Worm (Caenorhabditis elegans) whole organism, L4 larva: ENCODE data around the gene dhc-4.

Experiments used
- F10B5.3 ChIP-seq: sonication (generic microtip); optimal IDR thresholded peaks from 2 replicates; lab custom pipeline; 2016; ENCODE audit warnings: mild to moderate bottlenecking, missing genetic modification characterization, missing compliant biosample characterization
- F37D6.2 ChIP-seq: sonication (generic microtip); optimal IDR thresholded peaks from 2 replicates; lab custom pipeline; 2016; ENCODE audit warnings: mild to moderate bottlenecking, missing genetic modification characterization, missing compliant biosample characterization
- R02D3.7 ChIP-seq: fragments of 150-350 bp; sonication (generic microtip); optimal IDR thresholded peaks from 3 replicates; lab custom pipeline; 2014; ENCODE audit warnings: missing biosample characterization, missing genetic modification characterization
- Y48G9A.11 ChIP-seq: fragments of 200-800 bp; sonication (Bioruptor generic); IDR thresholded peaks from 2 replicates; pipeline ENCODE4 v1.3.6; 2022; ENCODE audit warnings: missing genetic modification reagents, missing genetic modification characterization, missing compliant biosample characterization
- ZK546.5 ChIP-seq, 2 experiments: sonication (generic microtip); optimal IDR thresholded peaks; 2 replicates each; lab custom pipeline; 2017; ENCODE audit warnings: missing biosample characterization in 2 of 2, missing genetic modification characterization in 2 of 2
- aha-1 ChIP-seq: fragments of 150-350 bp; peaks from one replicate; lab custom pipeline; 2014; ENCODE audit warnings: missing biosample characterization, missing genetic modification characterization
- aly-2 ChIP-seq: sonication (generic microtip); optimal IDR thresholded peaks from 2 replicates; lab custom pipeline; 2018; ENCODE audit warnings: missing biosample characterization, missing genetic modification characterization
- arid-1 ChIP-seq: fragments of 200-800 bp; sonication (Bioruptor generic); conservative IDR thresholded peaks from 2 replicates; pipeline ENCODE4 v1.3.6; 2022; ENCODE audit warnings: missing genetic modification reagents, missing genetic modification characterization, missing compliant biosample characterization
- ceh-20 ChIP-seq: fragments of 200-800 bp; sonication (Bioruptor generic); IDR thresholded peaks from 2 replicates; pipeline ENCODE4 v1.3.6; 2022; ENCODE audit warnings: missing genetic modification reagents, missing genetic modification characterization, missing compliant biosample characterization
- ceh-32 ChIP-seq: sonication (generic microtip); optimal IDR thresholded peaks from 2 replicates; lab custom pipeline; 2016; ENCODE audit warnings: mild to moderate bottlenecking, missing genetic modification characterization, missing compliant biosample characterization; ENCODE audit not compliant: poor library complexity
- ceh-82 ChIP-seq: sonication (generic microtip); optimal IDR thresholded peaks from 2 replicates; lab custom pipeline; 2017; ENCODE audit warnings: missing biosample characterization, missing genetic modification characterization
- ces-1 ChIP-seq: fragments of 150-350 bp; sonication (generic microtip); optimal IDR thresholded peaks from 4 replicates; lab custom pipeline; 2014; ENCODE audit warnings: missing biosample characterization, missing genetic modification reagents, missing genetic modification characterization
- cey-2 ChIP-seq: sonication (generic microtip); optimal IDR thresholded peaks from 3 replicates; lab custom pipeline; 2017; ENCODE audit warnings: missing genetic modification characterization, mild to moderate bottlenecking, missing compliant biosample characterization, antibody characterized with exemption, borderline replicate concordance; ENCODE audit not compliant: insufficient read depth
- ctbp-1 ChIP-seq: fragments of 200-800 bp; sonication (Bioruptor generic); IDR thresholded peaks from 2 replicates; pipeline ENCODE4 v1.3.6; 2022; ENCODE audit warnings: missing genetic modification reagents, missing genetic modification characterization, missing compliant biosample characterization
- daf-12 ChIP-seq: fragments of 150-350 bp; optimal IDR thresholded peaks from 2 replicates; lab custom pipeline; 2014; ENCODE audit warnings: missing biosample characterization, missing genetic modification reagents, missing genetic modification characterization
- daf-16 ChIP-seq, 3 experiments: sonication (generic microtip); optimal IDR thresholded peaks; 2 replicates each; lab custom pipeline; 2016 to 2017; ENCODE audit warnings: missing genetic modification characterization in 3 of 3, missing genetic modification reagents in 3 of 3, mild to moderate bottlenecking in 2 of 3, missing compliant biosample characterization in 2 of 3, missing biosample characterization in 1 of 3, moderate library complexity in 1 of 3
- dmd-9 ChIP-seq: fragments of 200-800 bp; sonication (Bioruptor generic); IDR thresholded peaks from 2 replicates; pipeline ENCODE4 v1.3.6; 2022; ENCODE audit warnings: missing genetic modification reagents, missing genetic modification characterization, missing compliant biosample characterization
- dpl-1 ChIP-seq: fragments of 150-350 bp; optimal IDR thresholded peaks from 2 replicates; lab custom pipeline; 2014; ENCODE audit warnings: missing biosample characterization, missing genetic modification reagents, missing genetic modification characterization
- duxl-1 ChIP-seq: sonication (generic microtip); optimal IDR thresholded peaks from 2 replicates; lab custom pipeline; 2016; ENCODE audit warnings: mild to moderate bottlenecking, missing genetic modification characterization, moderate library complexity, missing compliant biosample characterization; ENCODE audit not compliant: poor library complexity
- fos-1 ChIP-seq: fragments of 150-350 bp; optimal IDR thresholded peaks from 2 replicates; lab custom pipeline; 2014; ENCODE audit warnings: missing biosample characterization, missing genetic modification characterization
- hlh-11 ChIP-seq: fragments of 200-800 bp; sonication (Bioruptor generic); optimal IDR thresholded peaks from 2 replicates; lab custom pipeline; 2018; ENCODE audit warnings: mild to moderate bottlenecking, missing genetic modification characterization, missing compliant biosample characterization
- hlh-30 ChIP-seq: sonication (generic microtip); optimal IDR thresholded peaks from 2 replicates; lab custom pipeline; 2017; ENCODE audit warnings: antibody characterized with exemption, mild to moderate bottlenecking, missing genetic modification characterization, missing compliant biosample characterization; ENCODE audit not compliant: insufficient read depth
- hmg-1.1 ChIP-seq: fragments of 200-800 bp; sonication (Bioruptor generic); IDR thresholded peaks from 2 replicates; pipeline ENCODE4 v1.3.6; 2022; ENCODE audit warnings: missing genetic modification reagents, missing genetic modification characterization, missing compliant biosample characterization
- lim-7 ChIP-seq: fragments of 200-800 bp; sonication (Bioruptor generic); IDR thresholded peaks from 2 replicates; pipeline ENCODE4 v1.3.6; 2022; ENCODE audit warnings: missing genetic modification characterization, missing compliant biosample characterization
- lin-1 ChIP-seq: fragments of 200-800 bp; sonication (Bioruptor generic); IDR thresholded peaks from 2 replicates; pipeline ENCODE4 v1.3.6; 2022; ENCODE audit warnings: missing genetic modification reagents, missing genetic modification characterization, missing compliant biosample characterization
- lin-15B ChIP-seq: fragments of 150-350 bp; sonication (generic microtip); optimal IDR thresholded peaks from 3 replicates; lab custom pipeline; 2014; ENCODE audit warnings: missing biosample characterization, missing genetic modification characterization
- lsy-2 ChIP-seq, 2 experiments: fragments of 150-350 bp in 1 of 2; sonication (generic microtip) in 1 of 2; optimal IDR thresholded peaks; 2 replicates each; lab custom pipeline; 2014 to 2017; ENCODE audit warnings: missing biosample characterization in 2 of 2, missing genetic modification characterization in 2 of 2
- madf-5 ChIP-seq, 2 experiments: fragments of 200-800 bp; sonication (Bioruptor generic); IDR thresholded peaks; 2 replicates each; pipeline ENCODE4 v1.3.6; 2022; ENCODE audit warnings: missing compliant biosample characterization in 2 of 2, missing genetic modification characterization in 2 of 2
- mdl-1 ChIP-seq, 2 experiments: fragments of 150-350 bp in 1 of 2; sonication (generic microtip) in 1 of 2; optimal IDR thresholded peaks; 2 replicates each; lab custom pipeline; 2014 to 2017; ENCODE audit warnings: missing biosample characterization in 2 of 2, missing genetic modification characterization in 2 of 2
- mep-1 ChIP-seq: fragments of 150-350 bp; sonication (generic microtip); optimal IDR thresholded peaks from 3 replicates; lab custom pipeline; 2014; ENCODE audit warnings: missing biosample characterization, missing genetic modification characterization
- nhr-102 ChIP-seq: sonication (generic microtip); optimal IDR thresholded peaks from 2 replicates; lab custom pipeline; 2016; ENCODE audit warnings: mild to moderate bottlenecking, missing genetic modification characterization, moderate library complexity, missing compliant biosample characterization
- nhr-11 ChIP-seq: fragments of 150-350 bp; optimal IDR thresholded peaks from 2 replicates; lab custom pipeline; 2014; ENCODE audit warnings: missing biosample characterization, missing genetic modification characterization
- nhr-237 ChIP-seq: sonication (generic microtip); optimal IDR thresholded peaks from 2 replicates; lab custom pipeline; 2017; ENCODE audit warnings: missing biosample characterization, missing genetic modification characterization
- nhr-25 ChIP-seq: sonication (generic microtip); optimal IDR thresholded peaks from 2 replicates; lab custom pipeline; 2017; ENCODE audit warnings: missing genetic modification characterization, mild to moderate bottlenecking, missing compliant biosample characterization, antibody characterized with exemption, moderate library complexity, borderline replicate concordance; ENCODE audit not compliant: insufficient read depth
- nhr-28 ChIP-seq: fragments of 150-350 bp; optimal IDR thresholded peaks from 2 replicates; lab custom pipeline; 2014; ENCODE audit warnings: missing biosample characterization, missing genetic modification characterization
- nhr-6 ChIP-seq: fragments of 150-350 bp; optimal IDR thresholded peaks from 2 replicates; lab custom pipeline; 2014; ENCODE audit warnings: missing biosample characterization, missing genetic modification characterization
- nhr-76 ChIP-seq: fragments of 150-350 bp; optimal IDR thresholded peaks from 2 replicates; lab custom pipeline; 2014; ENCODE audit warnings: missing biosample characterization, missing genetic modification characterization
- pha-4 ChIP-seq, 2 experiments: fragments of 150-350 bp in 1 of 2; fragments of 200-800 bp in 1 of 2; sonication (Bioruptor generic) in 1 of 2; IDR thresholded peaks in 1 of 2; optimal IDR thresholded peaks in 1 of 2; 2 replicates each; pipeline versions ENCODE4 v1.3.6 to Lab custom; 2014 to 2022; ENCODE audit warnings: missing genetic modification characterization in 2 of 2, missing genetic modification reagents in 2 of 2, missing biosample characterization in 1 of 2, missing compliant biosample characterization in 1 of 2
- pqm-1 ChIP-seq: sonication (generic microtip); optimal IDR thresholded peaks from 2 replicates; lab custom pipeline; 2017; ENCODE audit warnings: missing biosample characterization, missing genetic modification characterization
- saeg-2 ChIP-seq: fragments of 200-800 bp; sonication (Bioruptor generic); IDR thresholded peaks from 2 replicates; pipeline ENCODE4 v1.3.6; 2022; ENCODE audit warnings: missing genetic modification reagents, missing genetic modification characterization, missing compliant biosample characterization
- sdz-12 ChIP-seq: fragments of 200-800 bp; sonication (Bioruptor generic); optimal IDR thresholded peaks from 2 replicates; lab custom pipeline; 2018; ENCODE audit warnings: mild to moderate bottlenecking, missing genetic modification characterization, missing compliant biosample characterization
- snpc-1.2 ChIP-seq: fragments of 200-800 bp; sonication (Bioruptor generic); IDR thresholded peaks from 2 replicates; pipeline ENCODE4 v1.3.6; 2022; ENCODE audit warnings: missing genetic modification reagents, missing genetic modification characterization, missing compliant biosample characterization
- spr-1 ChIP-seq: sonication (generic microtip); optimal IDR thresholded peaks from 2 replicates; lab custom pipeline; 2016; ENCODE audit warnings: mild to moderate bottlenecking, missing genetic modification characterization, missing compliant biosample characterization
- spr-3 ChIP-seq: fragments of 200-800 bp; sonication (Bioruptor generic); optimal IDR thresholded peaks from 2 replicates; lab custom pipeline; 2018; ENCODE audit warnings: mild to moderate bottlenecking, missing genetic modification characterization, missing compliant biosample characterization
- tag-97 ChIP-seq: fragments of 200-800 bp; sonication (Bioruptor generic); IDR thresholded peaks from 2 replicates; pipeline ENCODE4 v1.3.6; 2022; ENCODE audit warnings: missing genetic modification characterization, missing compliant biosample characterization
- unc-130 ChIP-seq: sonication (generic microtip); optimal IDR thresholded peaks from 2 replicates; lab custom pipeline; 2016; ENCODE audit warnings: missing genetic modification reagents, missing genetic modification characterization, missing compliant biosample characterization
- unc-39 ChIP-seq: sonication (generic microtip); optimal IDR thresholded peaks from 2 replicates; lab custom pipeline; 2017; ENCODE audit warnings: missing biosample characterization, missing genetic modification characterization
- vab-7 ChIP-seq: fragments of 200-800 bp; sonication (Bioruptor generic); IDR thresholded peaks from 2 replicates; pipeline ENCODE4 v1.3.6; 2022; ENCODE audit warnings: missing genetic modification reagents, missing genetic modification characterization, missing compliant biosample characterization
- zip-2 ChIP-seq: fragments of 150-350 bp; optimal IDR thresholded peaks from 2 replicates; lab custom pipeline; 2014; ENCODE audit warnings: missing biosample characterization, missing genetic modification characterization

Gene dhc-4

ce11 chrIII:11007552-11008272 lies 38.0 kb downstream of the dhc-4 start, which contains the start of the genes fipr-17 and Y48A6B.3 (continued):
- TF ChIP-seq hlh-30 (tag; lab: Kevin White, UChicago) (peak; percentile 59), ZK546.5 (tag; optimal IDR thresholded peaks at IDR 0.05; lab: Kevin White, UChicago) (no peak), ceh-20 (GFP tag; lab: Robert Waterston, UW) (no peak), daf-12 (no peak), duxl-1 (tag; lab: Kevin White, UChicago) (peak; percentile 60), spr-3 (GFP tag; lab: Kevin White, UChicago) (no peak), nhr-11 (peak; percentile 68), hlh-11 (tag; lab: Kevin White, UChicago) (peak; percentile 51), saeg-2 (GFP tag; lab: Robert Waterston, UW) (no peak), ctbp-1 (GFP tag; lab: Robert Waterston, UW) (no peak), madf-5 (GFP tag; IDR thresholded peaks at IDR 0.05; lab: Robert Waterston, UW) (no peak), spr-1 (tag; lab: Kevin White, UChicago) (no peak), vab-7 (GFP tag; lab: Robert Waterston, UW) (no peak), Y48G9A.11 (GFP tag; lab: Robert Waterston, UW) (no peak), tag-97 (GFP tag; lab: Robert Waterston, UW) (no peak), aha-1 (tag; lab: Kevin White, UChicago) (no peak), cey-2 (no peak), unc-130 (peak; percentile 39), sdz-12 (GFP tag; lab: Kevin White, UChicago) (no peak), lin-15B (peak; percentile 6), dpl-1 (GFP tag; lab: Kevin White, UChicago) (peak; percentile 97), unc-39 (tag; lab: Kevin White, UChicago) (no peak), nhr-6 (tag; lab: Kevin White, UChicago) (peak; percentile 90), F37D6.2 (tag; lab: Kevin White, UChicago) (no peak), R02D3.7 (tag; lab: Kevin White, UChicago) (no peak), mdl-1 (tag; optimal IDR thresholded peaks at IDR 0.05; lab: Kevin White, UChicago) (no peak), ceh-82 (no peak), lim-7 (no peak), nhr-76 (no peak), F10B5.3 (tag; lab: Kevin White, UChicago) (no peak), nhr-102 (tag; lab: Kevin White, UChicago) (peak; percentile 19), pha-4 (GFP tag; IDR thresholded peaks at IDR 0.05; lab: Robert Waterston, UW) (no peak), pha-4 (tag; optimal IDR thresholded peaks at IDR 0.05; lab: Kevin White, UChicago) (no peak), mep-1 (tag; lab: Kevin White, UChicago) (peak; percentile 72), fos-1 (tag; lab: Kevin White, UChicago) (no peak), lsy-2 (tag; optimal IDR thresholded peaks at IDR 0.05; lab: Kevin White, UChicago) (peak in 1 of 2 experiments; percentile 91), ceh-32 (tag; lab: Kevin White, UChicago) (no peak), nhr-28 (peak; percentile 66), nhr-25 (peak; percentile 70), ces-1 (peak; percentile 13), pqm-1 (tag; lab: Kevin White, UChicago) (no peak), zip-2 (no peak), arid-1 (GFP tag; lab: Robert Waterston, UW) (peak; percentile 55; the same call in 1 of the 2 replicates), lin-1 (GFP tag; lab: Robert Waterston, UW) (no peak), nhr-237 (tag; lab: Kevin White, UChicago) (no peak), aly-2 (no peak), dmd-9 (GFP tag; lab: Robert Waterston, UW) (no peak), hmg-1.1 (GFP tag; lab: Robert Waterston, UW) (peak; percentile 57), daf-16 (GFP tag; optimal IDR thresholded peaks at IDR 0.05; lab: Kevin White, UChicago) (no peak), daf-16 (tag; optimal IDR thresholded peaks at IDR 0.05; lab: Kevin White, UChicago) (no peak), snpc-1.2 (GFP tag; lab: Robert Waterston, UW) (no peak)
